Fruit fly (Drosophila melanogaster): Measurements from ENCODE around the gene CG14860.
A peak's percentile ranks its signal among the peaks of the same experiment; 100 is the strongest.

Gene CG14860

DNA sequence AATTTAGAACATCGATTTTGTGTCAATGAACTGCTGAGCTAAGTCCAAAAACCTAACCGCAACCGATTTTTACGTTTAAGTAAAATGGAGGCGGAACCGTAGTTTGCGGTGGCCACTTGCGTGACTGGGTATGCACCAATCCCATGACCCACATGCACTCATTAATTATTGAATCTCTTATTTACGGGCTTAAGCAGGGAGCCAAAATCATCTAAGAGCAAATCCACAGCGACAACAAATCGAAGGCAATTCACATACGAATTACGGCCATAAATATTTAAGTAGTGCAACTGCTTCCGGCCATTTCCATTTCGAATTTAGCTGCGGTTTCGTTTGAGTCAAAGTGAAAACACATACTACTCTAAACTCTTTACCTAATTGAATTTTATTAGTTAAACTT, 29.8 kb upstream of the CG14860 start:
- TF ChIP-seq Myc (optimal IDR thresholded peaks at IDR 0.05) (no peak), CrebA (GFP tag; optimal IDR thresholded peaks at IDR 0.05; ENCODE audit: borderline replicate concordance) (no peak), dsf (GFP tag; optimal IDR thresholded peaks at IDR 0.05; ENCODE audit: borderline replicate concordance) (no peak), Rel (GFP tag; optimal IDR thresholded peaks at IDR 0.05) (no peak), Rel (tag; optimal IDR thresholded peaks at IDR 0.05) (no peak), ey (GFP tag; optimal IDR thresholded peaks at IDR 0.05) (no peak), dl (GFP tag; optimal IDR thresholded peaks at IDR 0.05; ENCODE audit: insufficient read depth in 1 of 2, partially characterized antibody in 2 of 2) (no peak), sv (GFP tag; optimal IDR thresholded peaks at IDR 0.05) (no peak), jim (GFP tag; optimal IDR thresholded peaks at IDR 0.05) (no peak), CG32264 (GFP tag; optimal IDR thresholded peaks at IDR 0.05) (no peak), GATAd (GFP tag; optimal IDR thresholded peaks at IDR 0.05) (no peak), HLH106 (tag; optimal IDR thresholded peaks at IDR 0.05) (no peak), brk (GFP tag; optimal IDR thresholded peaks at IDR 0.05) (no peak), pan (optimal IDR thresholded peaks at IDR 0.05) (no peak), rgr (GFP tag; optimal IDR thresholded peaks at IDR 0.05) (no peak), fru (GFP tag; optimal IDR thresholded peaks at IDR 0.05) (no peak), N (GFP tag; optimal IDR thresholded peaks at IDR 0.05) (no peak), Hnf4 (GFP tag; optimal IDR thresholded peaks at IDR 0.05) (no peak), foxo (GFP tag; optimal IDR thresholded peaks at IDR 0.05) (no peak), Abd-B (GFP tag; optimal IDR thresholded peaks at IDR 0.05) (no peak)

DNA sequence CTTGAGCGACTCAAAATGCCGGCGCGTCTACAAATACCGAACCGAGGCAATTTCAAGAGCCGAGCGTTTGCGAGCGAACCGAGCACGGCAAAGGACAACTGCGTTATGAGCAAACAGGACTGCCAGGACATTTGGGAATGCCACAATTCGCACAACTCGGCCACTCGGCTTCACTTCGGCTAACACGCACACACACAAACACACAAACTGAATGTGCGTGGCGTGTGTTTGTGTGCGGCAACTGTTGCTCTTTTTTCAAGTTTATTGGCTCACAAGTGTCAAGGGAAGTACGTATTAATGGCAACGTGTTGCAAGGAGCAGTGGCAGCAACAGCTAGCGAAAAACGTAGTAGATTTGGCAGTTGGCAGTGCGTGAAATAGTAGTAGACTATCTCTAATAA, 21.2 kb upstream of the CG14860 start:
- no peak for TF ChIP-seq N (GFP tag; optimal IDR thresholded peaks at IDR 0.05)
- TF ChIP-seq fru (GFP tag; optimal IDR thresholded peaks at IDR 0.05), result no peak
- TF ChIP-seq sv (GFP tag; optimal IDR thresholded peaks at IDR 0.05), result no peak
- no peak for TF ChIP-seq Vsx2 (GFP tag; optimal IDR thresholded peaks at IDR 0.05; ENCODE audit: partially characterized antibody)
- no peak for TF ChIP-seq Abd-B (GFP tag; optimal IDR thresholded peaks at IDR 0.05)
- no peak for TF ChIP-seq Dfd (GFP tag; optimal IDR thresholded peaks at IDR 0.05)
- no peak for TF ChIP-seq Dif (GFP tag; optimal IDR thresholded peaks at IDR 0.05; ENCODE audit: partially characterized antibody)
- no peak for TF ChIP-seq HLH106 (tag; optimal IDR thresholded peaks at IDR 0.05)
- no peak for TF ChIP-seq Mio (GFP tag; optimal IDR thresholded peaks at IDR 0.05)
- TF ChIP-seq ey (GFP tag; optimal IDR thresholded peaks at IDR 0.05), result no peak
- TF ChIP-seq brk (GFP tag; optimal IDR thresholded peaks at IDR 0.05), result no peak
- no peak for TF ChIP-seq GATAd (GFP tag; optimal IDR thresholded peaks at IDR 0.05)
- TF ChIP-seq Hr78 (GFP tag; optimal IDR thresholded peaks at IDR 0.05), result no peak
- no peak for TF ChIP-seq Hr83 (GFP tag; optimal IDR thresholded peaks at IDR 0.05; ENCODE audit: poor library complexity, severe bottlenecking)
- no peak for TF ChIP-seq h (GFP tag; optimal IDR thresholded peaks at IDR 0.05)
- no peak for TF ChIP-seq lola (GFP tag; optimal IDR thresholded peaks at IDR 0.05)
- TF ChIP-seq woc (GFP tag; optimal IDR thresholded peaks at IDR 0.05), result no peak
- no peak for TF ChIP-seq foxo (GFP tag; optimal IDR thresholded peaks at IDR 0.05)

dm6 chr3R:14875274-14875964, 19.2 kb upstream of the CG14860 start, which contains the start of gene btsz:
btsz (minus strand) TSS chr3R:14875488.
- TF ChIP-seq CrebA (GFP tag; optimal IDR thresholded peaks at IDR 0.05; ENCODE audit: borderline replicate concordance), result no peak
- no peak for TF ChIP-seq usp (GFP tag; optimal IDR thresholded peaks at IDR 0.05)
- TF ChIP-seq Hnf4 (GFP tag; optimal IDR thresholded peaks at IDR 0.05), result no peak
- no peak for TF ChIP-seq CG32264 (GFP tag; optimal IDR thresholded peaks at IDR 0.05)
- no peak for TF ChIP-seq Mio (GFP tag; optimal IDR thresholded peaks at IDR 0.05)
- peak; percentile 27 for TF ChIP-seq sv (GFP tag; optimal IDR thresholded peaks at IDR 0.05)
- no peak for TF ChIP-seq sage (GFP tag; optimal IDR thresholded peaks at IDR 0.05)

- no peak for TF ChIP-seq Mio (GFP tag; optimal IDR thresholded peaks at IDR 0.05)
- no peak for TF ChIP-seq Myc (optimal IDR thresholded peaks at IDR 0.05)
- TF ChIP-seq Hnf4 (GFP tag; optimal IDR thresholded peaks at IDR 0.05), result no peak
- no peak for TF ChIP-seq CG32264 (GFP tag; optimal IDR thresholded peaks at IDR 0.05)
- TF ChIP-seq foxo (GFP tag; optimal IDR thresholded peaks at IDR 0.05), result no peak
- no peak for TF ChIP-seq OdsH (GFP tag; optimal IDR thresholded peaks at IDR 0.05)
Observed at dm6 chr3R:14875965-14876331, 18.6 kb upstream of the CG14860 start.

dm6 chr3R:14878145-14878544, 16.4 kb upstream of the CG14860 start:
- TF ChIP-seq brk (GFP tag; optimal IDR thresholded peaks at IDR 0.05) (no peak), sage (GFP tag; optimal IDR thresholded peaks at IDR 0.05) (no peak), Myc (optimal IDR thresholded peaks at IDR 0.05) (no peak), h (GFP tag; optimal IDR thresholded peaks at IDR 0.05) (no peak), Hnf4 (GFP tag; optimal IDR thresholded peaks at IDR 0.05) (no peak), jim (GFP tag; optimal IDR thresholded peaks at IDR 0.05) (no peak), Rel (GFP tag; optimal IDR thresholded peaks at IDR 0.05) (no peak), Rel (tag; optimal IDR thresholded peaks at IDR 0.05) (no peak), Abd-B (GFP tag; optimal IDR thresholded peaks at IDR 0.05) (no peak), Dfd (GFP tag; optimal IDR thresholded peaks at IDR 0.05) (no peak), sv (GFP tag; optimal IDR thresholded peaks at IDR 0.05) (no peak), dl (GFP tag; optimal IDR thresholded peaks at IDR 0.05; ENCODE audit: insufficient read depth in 1 of 2, partially characterized antibody in 2 of 2) (no peak), psq (GFP tag; optimal IDR thresholded peaks at IDR 0.05) (no peak), Hr78 (GFP tag; optimal IDR thresholded peaks at IDR 0.05) (no peak)
